Worm (Caenorhabditis elegans) whole organism, dauer: Measurements from ENCODE around the gene pals-30.

Experiments
- unc-62 ChIP-seq: sonication (generic microtip); optimal IDR thresholded peaks from 2 replicates; lab custom pipeline; 2017; ENCODE audit warnings: missing biosample characterization, missing genetic modification reagents, missing genetic modification characterization

Gene pals-30

DNA sequence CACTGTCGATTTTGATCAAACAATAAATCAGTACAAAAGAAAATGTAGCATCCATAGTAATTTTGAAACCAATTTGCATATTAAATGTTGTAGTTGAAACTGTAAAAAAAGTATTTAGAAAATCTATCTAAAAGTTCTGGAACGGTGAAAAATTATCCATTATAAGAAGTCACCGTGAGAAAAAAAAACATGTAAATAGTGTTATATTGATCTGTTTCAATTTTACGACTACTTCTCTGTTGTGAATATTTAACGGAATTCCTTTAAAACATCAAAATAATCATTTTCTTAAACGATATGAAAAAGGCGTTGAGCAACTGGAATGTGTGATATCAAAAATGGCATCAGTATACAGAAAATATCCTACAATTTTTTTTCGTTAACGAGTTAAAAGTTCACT lies 2.5 kb downstream of the pals-30 start, which contains the start of gene T27E7.9:
Gene T27E7.9, minus strand, starts transcription at position 101 of the 400 bp plus-strand sequence.
- no peak for TF ChIP-seq unc-62 (GFP tag; lab: Kevin White, UChicago)

ce11 chrIV:14547292-14547691 lies 4.5 kb downstream of the pals-30 start:
- TF ChIP-seq unc-62 (GFP tag; lab: Kevin White, UChicago), result no peak

- no peak for TF ChIP-seq unc-62 (GFP tag; lab: Kevin White, UChicago)
Observed at ce11 chrIV:14542517-14542916, 9.3 kb downstream of the pals-30 start, which contains the start of gene pals-29. Gene pals-29 (minus strand): TSS chrIV:14542617.

DNA sequence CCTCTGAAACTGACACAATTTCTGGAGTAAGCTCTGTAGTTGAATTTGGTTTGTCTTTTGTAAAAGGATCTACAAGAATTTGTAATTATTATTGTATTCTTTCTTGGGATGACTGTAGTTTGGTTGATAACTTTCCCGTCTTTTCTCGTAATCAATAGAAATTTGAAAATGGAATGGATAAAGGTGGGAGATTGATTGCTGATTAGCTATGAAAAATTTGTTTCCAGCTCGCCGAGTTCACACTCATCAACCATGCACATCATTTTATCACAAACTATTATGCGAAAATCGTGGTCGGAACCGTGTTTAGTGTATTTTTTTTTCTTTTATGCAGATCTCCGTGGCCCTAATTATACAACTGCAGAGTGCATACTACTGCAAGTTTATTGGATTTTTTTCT lies 14.9 kb downstream of the pals-30 start, which contains the start of gene T27E7.5:
Gene T27E7.5, plus strand, starts transcription at position 253 of the 400 bp plus-strand sequence.
- TF ChIP-seq unc-62 (GFP tag; lab: Kevin White, UChicago), result no peak

DNA sequence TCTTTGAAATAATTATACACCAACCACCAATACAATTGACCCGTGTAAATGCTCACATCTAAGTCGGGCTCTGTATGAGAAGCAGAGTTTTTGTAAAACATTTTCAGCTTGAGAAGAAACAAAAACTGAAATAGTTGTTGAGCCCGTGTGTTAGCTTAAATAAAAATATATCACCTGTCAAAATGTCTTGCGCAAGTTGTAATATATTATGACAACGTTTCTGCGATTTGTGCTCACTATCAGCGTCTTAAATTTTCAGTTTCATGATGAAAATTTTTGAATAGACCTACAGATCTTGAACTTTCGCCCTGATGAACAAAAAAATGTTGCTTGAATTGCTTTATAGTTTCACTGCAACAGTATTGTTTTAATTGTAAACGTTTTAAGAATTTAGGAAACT lies 16.8 kb downstream of the pals-30 start, which contains the start of gene T27E7.4:
Gene T27E7.4, minus strand, starts transcription at position 101 of the 400 bp plus-strand sequence.
- TF ChIP-seq unc-62 (GFP tag; lab: Kevin White, UChicago), result no peak

ce11 chrIV:14532366-14532765 lies 19.4 kb downstream of the pals-30 start:
- no peak for TF ChIP-seq unc-62 (GFP tag; lab: Kevin White, UChicago)

- TF ChIP-seq unc-62 (GFP tag; lab: Kevin White, UChicago), result no peak
Observed at ce11 chrIV:14530031-14530430, 21.7 kb downstream of the pals-30 start.

- TF ChIP-seq unc-62 (GFP tag; lab: Kevin White, UChicago), result no peak
Observed at ce11 chrIV:14528718-14529117, 23.1 kb downstream of the pals-30 start, which contains the start of gene T27E7.3. Gene T27E7.3 (plus strand): TSS chrIV:14529018.

DNA sequence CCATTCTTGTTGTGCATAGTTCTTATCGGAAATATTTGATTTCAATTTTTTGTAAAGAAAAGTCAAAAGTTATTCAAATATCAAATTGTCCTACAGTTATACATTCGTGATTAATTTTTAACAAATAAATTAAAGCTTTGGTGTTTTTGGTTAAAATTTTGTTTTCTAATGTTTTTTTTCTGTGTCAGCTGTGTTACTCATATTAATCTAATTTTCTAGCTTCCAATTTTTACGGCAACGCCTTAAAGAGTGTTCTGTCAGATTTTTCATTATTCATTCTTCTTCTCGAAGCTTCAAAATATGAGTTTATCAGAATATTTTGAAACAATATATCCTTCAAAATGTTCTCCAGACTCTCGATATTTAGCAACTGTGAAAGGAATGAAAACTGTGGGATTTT lies 28.2 kb downstream of the pals-30 start, which contains the start of gene srh-63:
Gene srh-63, plus strand, starts transcription at position 301 of the 400 bp plus-strand sequence.
- TF ChIP-seq unc-62 (GFP tag; lab: Kevin White, UChicago), result no peak

DNA sequence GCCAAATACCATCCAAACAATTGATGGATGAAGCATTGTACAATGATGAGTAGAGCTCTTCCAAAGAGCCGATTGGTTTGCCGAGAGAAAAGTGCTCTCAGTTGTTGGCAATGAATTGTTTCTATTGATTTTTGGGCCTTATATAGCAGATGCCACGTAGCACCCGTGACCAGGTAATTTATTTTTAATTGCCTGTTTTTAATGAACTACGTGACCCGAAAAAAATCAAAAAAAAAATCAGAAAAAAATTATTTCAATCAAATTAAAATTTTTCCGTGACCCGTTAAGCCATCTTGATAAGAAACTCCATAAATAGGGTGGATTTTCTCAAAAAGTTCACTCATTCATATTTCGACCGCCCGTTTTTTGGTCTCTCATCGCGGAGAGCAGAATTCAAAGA lies 32.3 kb downstream of the pals-30 start, which contains the start of the genes Y57G11A.2 and T27E7.1:
Gene Y57G11A.2, minus strand, starts transcription at position 101 of the 400 bp plus-strand sequence.
Gene T27E7.1, plus strand, starts transcription at position 337 of the 400 bp plus-strand sequence.
- no peak for TF ChIP-seq unc-62 (GFP tag; lab: Kevin White, UChicago)

DNA sequence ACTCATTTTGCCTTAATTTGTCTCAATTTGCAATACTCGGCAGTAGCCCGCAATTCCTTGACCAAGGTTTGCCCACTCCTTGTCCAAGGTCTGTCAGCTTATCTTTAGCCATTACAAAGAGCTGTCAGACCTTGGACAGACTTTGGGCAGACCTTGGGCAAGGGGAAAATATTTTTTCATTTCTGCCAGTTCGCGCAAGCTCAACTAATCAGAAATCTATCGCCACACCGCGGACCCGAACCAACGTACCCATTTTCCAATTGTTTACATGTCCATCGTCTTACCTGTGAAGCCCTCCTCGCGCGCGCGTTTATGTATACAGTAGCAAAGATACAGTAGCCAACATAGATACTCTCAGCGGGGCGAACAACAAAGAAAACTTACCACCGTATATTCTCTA lies 36.6 kb downstream of the pals-30 start:
- no peak for TF ChIP-seq unc-62 (GFP tag; lab: Kevin White, UChicago)

- no peak for TF ChIP-seq unc-62 (GFP tag; lab: Kevin White, UChicago)
Observed at ce11 chrIV:14512405-14512804, 39.4 kb downstream of the pals-30 start, which contains the start of gene Y57G11A.5. Gene Y57G11A.5 (minus strand): TSS chrIV:14512505.

- TF ChIP-seq unc-62 (GFP tag; lab: Kevin White, UChicago), result no peak
Observed at ce11 chrIV:14506995-14507394, 44.8 kb downstream of the pals-30 start.

DNA sequence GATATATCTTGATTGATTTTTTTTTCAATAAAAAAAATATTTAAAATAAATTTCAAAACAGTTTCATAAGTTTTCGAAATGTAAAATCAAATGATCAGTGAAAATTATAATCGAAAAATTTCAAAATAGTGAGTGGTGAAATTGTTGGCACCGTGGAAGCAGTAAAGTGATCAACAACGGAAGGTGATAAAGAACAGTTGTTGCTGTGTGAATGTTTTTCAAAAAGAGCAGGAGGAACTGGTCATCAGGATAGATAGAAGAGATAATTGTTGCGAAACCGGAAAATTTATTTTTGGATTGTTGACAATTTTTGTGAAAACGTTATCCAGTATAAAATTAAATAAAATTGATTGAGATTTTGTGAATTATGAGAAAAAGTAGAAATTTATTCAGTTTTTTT lies 45.7 kb downstream of the pals-30 start:
- TF ChIP-seq unc-62 (GFP tag; lab: Kevin White, UChicago), result no peak

- TF ChIP-seq unc-62 (GFP tag; lab: Kevin White, UChicago), result no peak
Observed at ce11 chrIV:14505066-14505465, 46.7 kb downstream of the pals-30 start, which contains the start of gene tag-273. Gene tag-273 (minus strand): TSS chrIV:14505166.
